Worm (Caenorhabditis elegans) whole organism, L1 larva: ENCODE results near the gene F15D4.5.

Source experiments
- C04F5.9 ChIP-seq: sonication (generic microtip); optimal IDR thresholded peaks from 2 replicates; lab custom pipeline; 2016; ENCODE audit warnings: missing genetic modification characterization, missing compliant biosample characterization
- C34B4.2 ChIP-seq: sonication (generic microtip); optimal IDR thresholded peaks from 2 replicates; lab custom pipeline; 2017; ENCODE audit warnings: mild to moderate bottlenecking, missing genetic modification characterization, missing compliant biosample characterization
- Y116A8C.19 ChIP-seq: sonication (generic microtip); optimal IDR thresholded peaks from 2 replicates; lab custom pipeline; 2016; ENCODE audit warnings: missing compliant biosample characterization, missing genetic modification characterization, borderline replicate concordance
- aha-1 ChIP-seq: fragments of 150-350 bp; optimal IDR thresholded peaks from 2 replicates; lab custom pipeline; 2014; ENCODE audit warnings: missing biosample characterization, missing genetic modification characterization
- ama-1 ChIP-seq: fragments of 150-350 bp; optimal IDR thresholded peaks from 2 replicates; lab custom pipeline; 2014
- blmp-1 ChIP-seq: fragments of 150-350 bp; optimal IDR thresholded peaks from 2 replicates; lab custom pipeline; 2014; ENCODE audit warnings: missing biosample characterization, missing genetic modification characterization
- ceh-63 ChIP-seq: fragments of 200-800 bp; sonication (Bioruptor generic); optimal IDR thresholded peaks from 2 replicates; lab custom pipeline; 2018; ENCODE audit warnings: mild to moderate bottlenecking, missing genetic modification characterization, missing compliant biosample characterization
- ceh-8 ChIP-seq: fragments of 200-800 bp; sonication (Bioruptor generic); optimal IDR thresholded peaks from 2 replicates; lab custom pipeline; 2018; ENCODE audit warnings: mild to moderate bottlenecking, missing genetic modification characterization, moderate library complexity, missing compliant biosample characterization
- ceh-90 ChIP-seq: sonication (generic microtip); optimal IDR thresholded peaks from 2 replicates; lab custom pipeline; 2016; ENCODE audit warnings: missing genetic modification characterization, missing compliant biosample characterization
- ces-1 ChIP-seq: fragments of 150-350 bp; optimal IDR thresholded peaks from 2 replicates; lab custom pipeline; 2014; ENCODE audit warnings: missing biosample characterization, missing genetic modification reagents, missing genetic modification characterization
- dpl-1 ChIP-seq, 3 experiments: fragments of 150-350 bp in 2 of 3; sonication (generic microtip) in 1 of 3; optimal IDR thresholded peaks; 2 replicates each; lab custom pipeline; 2014 to 2017; ENCODE audit warnings: missing biosample characterization in 3 of 3, missing genetic modification characterization in 3 of 3, missing genetic modification reagents in 3 of 3
- efl-1 ChIP-seq, 4 experiments: fragments of 150-350 bp; optimal IDR thresholded peaks in 3 of 4; peaks in 1 of 4; 1 replicate in 1 of 4; 2 replicates in 3 of 4; lab custom pipeline; 2014; ENCODE audit warnings: missing biosample characterization in 2 of 4, missing genetic modification characterization in 2 of 4, missing genetic modification reagents in 2 of 4
- egl-13 ChIP-seq: sonication (generic microtip); optimal IDR thresholded peaks from 2 replicates; lab custom pipeline; 2016; ENCODE audit warnings: missing genotype, missing genetic modification reagents, missing genetic modification characterization, missing compliant biosample characterization
- egl-27 ChIP-seq, 2 experiments: fragments of 150-350 bp in 1 of 2; sonication (generic microtip); optimal IDR thresholded peaks; 3 replicates each; lab custom pipeline; 2017 to 2018; ENCODE audit warnings: missing biosample characterization in 2 of 2, missing genetic modification characterization in 2 of 2, missing genetic modification reagents in 2 of 2
- ets-5 ChIP-seq: fragments of 200-800 bp; sonication (Bioruptor generic); IDR thresholded peaks from 2 replicates; pipeline ENCODE4 v1.3.6; 2022; ENCODE audit warnings: missing genetic modification characterization, missing compliant biosample characterization
- fkh-10 ChIP-seq: sonication (generic microtip); optimal IDR thresholded peaks from 2 replicates; lab custom pipeline; 2017; ENCODE audit warnings: missing biosample characterization, missing genetic modification reagents, missing genetic modification characterization
- fkh-8 ChIP-seq: sonication (generic microtip); optimal IDR thresholded peaks from 2 replicates; lab custom pipeline; 2016; ENCODE audit warnings: mild to moderate bottlenecking, missing genetic modification characterization, missing compliant biosample characterization
- hlh-4 ChIP-seq: sonication (generic microtip); optimal IDR thresholded peaks from 2 replicates; lab custom pipeline; 2016; ENCODE audit warnings: mild to moderate bottlenecking, missing genetic modification characterization, missing compliant biosample characterization
- irx-1 ChIP-seq: sonication (generic microtip); optimal IDR thresholded peaks from 2 replicates; lab custom pipeline; 2016; ENCODE audit warnings: missing genetic modification characterization, missing compliant biosample characterization
- jun-1 ChIP-seq: fragments of 150-350 bp; optimal IDR thresholded peaks from 2 replicates; lab custom pipeline; 2014; ENCODE audit warnings: missing biosample characterization, missing genetic modification reagents, missing genetic modification characterization
- lin-13 ChIP-seq: fragments of 150-350 bp; optimal IDR thresholded peaks from 2 replicates; lab custom pipeline; 2014; ENCODE audit warnings: missing biosample characterization, missing genetic modification reagents, missing genetic modification characterization
- lin-14 ChIP-seq: fragments of 200-800 bp; sonication (Bioruptor generic); optimal IDR thresholded peaks from 2 replicates; lab custom pipeline; 2018; ENCODE audit warnings: mild to moderate bottlenecking, missing genetic modification characterization, moderate library complexity, missing compliant biosample characterization
- lin-35 ChIP-seq, 2 experiments: fragments of 150-350 bp; optimal IDR thresholded peaks; 2 replicates each; lab custom pipeline; 2014; ENCODE audit warnings: missing biosample characterization in 2 of 2, missing genetic modification characterization in 2 of 2, missing genetic modification reagents in 2 of 2
- lin-39 ChIP-seq: fragments of 150-350 bp; optimal IDR thresholded peaks from 2 replicates; lab custom pipeline; 2014; ENCODE audit warnings: missing biosample characterization, missing genetic modification reagents, missing genetic modification characterization
- lsy-2 ChIP-seq, 2 experiments: fragments of 150-350 bp; optimal IDR thresholded peaks; 2 replicates each; lab custom pipeline; 2014; ENCODE audit warnings: missing biosample characterization in 2 of 2, missing genetic modification characterization in 2 of 2
- mab-9 ChIP-seq: fragments of 200-800 bp; sonication (Bioruptor generic); IDR thresholded peaks from 2 replicates; pipeline ENCODE4 v1.3.6; 2022; ENCODE audit warnings: missing genetic modification reagents, missing genetic modification characterization, missing compliant biosample characterization
- mef-2 ChIP-seq: fragments of 150-350 bp; optimal IDR thresholded peaks from 2 replicates; lab custom pipeline; 2014; ENCODE audit warnings: missing biosample characterization, missing genetic modification characterization
- nhr-11 ChIP-seq: fragments of 150-350 bp; optimal IDR thresholded peaks from 2 replicates; lab custom pipeline; 2014; ENCODE audit warnings: missing biosample characterization, missing genetic modification characterization
- nhr-12 ChIP-seq: sonication (generic microtip); optimal IDR thresholded peaks from 2 replicates; lab custom pipeline; 2017; ENCODE audit warnings: missing biosample characterization, missing genetic modification characterization
- nhr-19 ChIP-seq: fragments of 200-800 bp; sonication (Bioruptor generic); conservative IDR thresholded peaks from 2 replicates; pipeline ENCODE4 v1.3.6; 2022; ENCODE audit warnings: missing genetic modification characterization, missing compliant biosample characterization
- nhr-237 ChIP-seq: fragments of 150-350 bp; optimal IDR thresholded peaks from 2 replicates; lab custom pipeline; 2014; ENCODE audit warnings: missing biosample characterization, missing genetic modification characterization
- nhr-47 ChIP-seq: sonication (generic microtip); optimal IDR thresholded peaks from 2 replicates; lab custom pipeline; 2016; ENCODE audit warnings: mild to moderate bottlenecking, missing genetic modification characterization, moderate library complexity, missing compliant biosample characterization
- nhr-76 ChIP-seq: sonication (generic microtip); optimal IDR thresholded peaks from 2 replicates; lab custom pipeline; 2017; ENCODE audit warnings: missing biosample characterization, missing genetic modification characterization
- nhr-77 ChIP-seq: fragments of 150-350 bp; optimal IDR thresholded peaks from 2 replicates; lab custom pipeline; 2014; ENCODE audit warnings: missing biosample characterization, missing genetic modification characterization
- nhr-84 ChIP-seq: sonication (generic microtip); optimal IDR thresholded peaks from 2 replicates; lab custom pipeline; 2017; ENCODE audit warnings: missing biosample characterization, missing genetic modification characterization
- nhr-85 ChIP-seq: sonication (generic microtip); peaks from one replicate; lab custom pipeline; 2016; ENCODE audit warnings: missing genetic modification characterization, inconsistent platforms, missing compliant biosample characterization
- nhr-90 ChIP-seq: sonication (generic microtip); optimal IDR thresholded peaks from 2 replicates; lab custom pipeline; 2016; ENCODE audit warnings: mild to moderate bottlenecking, missing genetic modification characterization, missing compliant biosample characterization; ENCODE audit not compliant: poor library complexity
- pag-3 ChIP-seq: sonication (generic microtip); optimal IDR thresholded peaks from 2 replicates; lab custom pipeline; 2017; ENCODE audit warnings: missing genetic modification characterization, mild to moderate bottlenecking, missing compliant biosample characterization, antibody characterized with exemption, borderline replicate concordance; ENCODE audit not compliant: insufficient read depth
- pqm-1 ChIP-seq: sonication (generic microtip); optimal IDR thresholded peaks from 3 replicates; lab custom pipeline; 2017; ENCODE audit warnings: missing biosample characterization, missing genetic modification characterization
- snu-23 ChIP-seq: sonication (generic microtip); optimal IDR thresholded peaks from 2 replicates; lab custom pipeline; 2016; ENCODE audit warnings: missing genetic modification characterization, missing compliant biosample characterization
- swsn-7 ChIP-seq: sonication (generic microtip); optimal IDR thresholded peaks from 2 replicates; lab custom pipeline; 2016; ENCODE audit warnings: missing genetic modification characterization, missing compliant biosample characterization
- tbx-2 ChIP-seq: sonication (generic microtip); optimal IDR thresholded peaks from 2 replicates; lab custom pipeline; 2016; ENCODE audit warnings: missing genetic modification characterization, missing compliant biosample characterization
- tlp-1 ChIP-seq: fragments of 150-350 bp; optimal IDR thresholded peaks from 2 replicates; lab custom pipeline; 2014; ENCODE audit warnings: missing biosample characterization, missing genetic modification characterization
- unc-130 ChIP-seq: fragments of 150-350 bp; optimal IDR thresholded peaks from 2 replicates; lab custom pipeline; 2017; ENCODE audit warnings: missing biosample characterization, missing genetic modification characterization, inconsistent platforms
- unc-98 ChIP-seq: fragments of 200-800 bp; sonication (Bioruptor generic); IDR thresholded peaks from 2 replicates; pipeline ENCODE4 v1.3.6; 2022; ENCODE audit warnings: missing genetic modification characterization, missing compliant biosample characterization
- vab-15 ChIP-seq: sonication (generic microtip); optimal IDR thresholded peaks from 2 replicates; lab custom pipeline; 2017; ENCODE audit warnings: missing genotype, mild to moderate bottlenecking, missing genetic modification characterization, missing compliant biosample characterization
- ztf-11 ChIP-seq, 2 experiments: sonication (generic microtip); optimal IDR thresholded peaks; 2 replicates each; lab custom pipeline; 2016 to 2017; ENCODE audit warnings: missing genetic modification characterization in 2 of 2, missing biosample characterization in 1 of 2, missing compliant biosample characterization in 1 of 2

Gene F15D4.5

DNA sequence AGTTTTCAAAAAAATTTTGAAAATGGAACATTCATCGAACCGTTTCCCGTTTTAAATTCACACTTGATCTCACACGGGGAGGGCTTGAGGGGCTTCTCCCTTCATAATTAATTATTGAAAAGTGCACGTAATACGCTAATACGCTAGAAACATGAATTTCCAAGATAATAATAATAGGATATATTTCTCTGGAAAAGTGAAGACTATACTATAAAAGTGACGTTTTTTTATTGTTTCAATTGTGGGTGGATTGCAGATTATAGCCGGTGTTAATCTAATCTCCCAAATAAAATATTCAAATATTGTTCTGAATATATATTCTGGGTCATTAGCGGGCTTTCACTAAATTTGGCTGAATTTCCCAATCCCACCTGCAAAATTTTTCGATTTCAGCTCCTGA is 11.5 kb upstream of the F15D4.5 start (continued):
- TF ChIP-seq ztf-11 (tag; optimal IDR thresholded peaks at IDR 0.05; lab: Kevin White, UChicago), result no peak
- no peak for TF ChIP-seq nhr-12 (tag; lab: Kevin White, UChicago)
- TF ChIP-seq nhr-90, result no peak
- TF ChIP-seq lin-39 (tag; lab: Kevin White, UChicago), result no peak
- no peak for TF ChIP-seq ces-1 (GFP tag; lab: Kevin White, UChicago)
- no peak for TF ChIP-seq ceh-90 (tag; lab: Kevin White, UChicago)
- no peak for TF ChIP-seq fkh-10
- TF ChIP-seq lin-35 (GFP tag; optimal IDR thresholded peaks at IDR 0.05; lab: Kevin White, UChicago), result no peak
- TF ChIP-seq nhr-47, result peak; percentile 44
- TF ChIP-seq nhr-237 (tag; lab: Kevin White, UChicago), result no peak

DNA sequence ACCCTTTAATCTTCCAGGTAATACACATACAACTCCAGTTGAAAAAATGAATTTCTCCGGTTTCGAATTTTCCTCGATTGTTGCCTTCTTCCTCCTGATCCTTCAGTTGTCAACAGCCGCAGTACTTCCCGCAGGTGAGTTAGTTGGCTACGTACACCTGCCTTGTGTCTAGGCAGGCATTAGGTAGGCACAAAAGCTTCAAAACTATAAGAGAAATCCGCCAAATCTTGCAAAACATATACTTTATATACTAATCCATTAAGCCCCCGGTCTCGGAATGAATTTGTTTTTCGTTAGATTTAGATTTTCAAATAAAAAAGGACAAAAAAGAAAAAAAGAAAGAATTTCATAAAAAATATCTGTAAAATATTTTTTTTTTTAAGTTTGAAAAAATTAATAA is 9.9 kb upstream of the F15D4.5 start, which contains the start of gene flp-16:
TSS of gene flp-16 (plus strand) at position 18 of the 400 bp plus-strand sequence.
- TF ChIP-seq nhr-47 (no peak), mef-2 (tag; lab: Kevin White, UChicago) (no peak), jun-1 (tag; lab: Kevin White, UChicago) (no peak), vab-15 (no peak), unc-130 (tag; lab: Kevin White, UChicago) (no peak), lin-39 (tag; lab: Kevin White, UChicago) (no peak), lin-35 (GFP tag; optimal IDR thresholded peaks at IDR 0.05; lab: Kevin White, UChicago) (no peak), irx-1 (tag; lab: Kevin White, UChicago) (no peak), snu-23 (GFP tag; lab: Kevin White, UChicago) (no peak), pqm-1 (tag; lab: Kevin White, UChicago) (no peak), unc-98 (no peak), C34B4.2 (tag; lab: Kevin White, UChicago) (no peak), lin-14 (no peak), C04F5.9 (tag; lab: Kevin White, UChicago) (no peak), mab-9 (GFP tag; lab: Robert Waterston, UW) (no peak), ceh-8 (GFP tag; lab: Kevin White, UChicago) (no peak)

DNA sequence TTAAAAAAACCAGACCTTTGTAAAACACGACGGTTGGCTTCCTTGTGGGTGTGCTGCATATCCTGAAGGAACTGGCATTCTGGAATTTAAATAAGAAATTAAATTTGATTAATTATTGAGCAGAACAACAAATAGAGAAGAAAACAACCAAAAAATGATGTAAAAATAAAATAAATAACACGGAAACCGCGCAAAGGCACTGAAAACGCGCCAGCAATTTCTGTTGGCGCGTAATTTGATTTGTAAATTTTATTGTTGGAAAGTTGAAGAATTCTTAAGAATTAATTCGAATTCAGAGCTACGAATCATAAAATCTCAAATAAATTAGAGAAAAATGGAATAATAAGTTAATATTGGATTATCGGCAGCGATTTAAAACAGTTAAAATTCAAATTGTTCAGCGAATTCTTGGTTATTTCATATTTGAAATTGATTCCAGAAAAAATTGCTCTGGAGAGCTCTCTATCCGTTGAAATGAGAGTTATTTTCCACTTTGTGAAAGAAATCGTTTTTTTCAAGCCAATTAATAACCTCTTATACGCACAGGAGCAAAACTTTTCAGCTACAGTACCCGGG is 7.3 kb upstream of the F15D4.5 start, which contains the start of gene romo-1:
TSS of gene romo-1 (minus strand) at position 79 of the 576 bp plus-strand sequence.
- TF ChIP-seq aha-1 (tag; lab: Kevin White, UChicago), result no peak
- peak; percentile 93 to 96 for TF ChIP-seq lin-35 (GFP tag; optimal IDR thresholded peaks at IDR 0.05; lab: Kevin White, UChicago)
- peak; percentile 85 for TF ChIP-seq lin-14
- TF ChIP-seq unc-130 (tag; lab: Kevin White, UChicago), result peak; percentile 87
- TF ChIP-seq nhr-77 (tag; lab: Kevin White, UChicago), result peak; percentile 3
- TF ChIP-seq swsn-7 (tag; lab: Kevin White, UChicago), result peak; percentile 86
- TF ChIP-seq egl-13, result peak; percentile 40
- TF ChIP-seq dpl-1 (GFP tag; optimal IDR thresholded peaks at IDR 0.05; lab: Kevin White, UChicago), result peak; percentile 91 to 96 (median 96)
- no peak for TF ChIP-seq nhr-11 (tag; lab: Kevin White, UChicago)
- peak; percentile 77 for TF ChIP-seq blmp-1
- TF ChIP-seq ama-1 (lab: Kevin White, UChicago), result no peak
- TF ChIP-seq nhr-76, result no peak
- peak; percentile 86 for TF ChIP-seq tbx-2 (tag; lab: Kevin White, UChicago)
- peak; percentile 87 for TF ChIP-seq nhr-47
- TF ChIP-seq pag-3 (tag; lab: Kevin White, UChicago), result no peak
- TF ChIP-seq pqm-1 (tag; lab: Kevin White, UChicago), result no peak
- TF ChIP-seq tlp-1 (tag; lab: Kevin White, UChicago), result no peak
- peak; percentile 58 for TF ChIP-seq lin-13 (GFP tag; lab: Kevin White, UChicago)
- no peak for TF ChIP-seq hlh-4 (tag; lab: Kevin White, UChicago)
- peak; percentile 76 for TF ChIP-seq nhr-19 (GFP tag; lab: Robert Waterston, UW)
- TF ChIP-seq ets-5 (GFP tag; lab: Robert Waterston, UW), result no peak
- no peak for TF ChIP-seq ces-1 (GFP tag; lab: Kevin White, UChicago)
- TF ChIP-seq nhr-85 (tag; lab: Kevin White, UChicago), result peak; percentile 85
- TF ChIP-seq lsy-2 (tag; optimal IDR thresholded peaks at IDR 0.05; lab: Kevin White, UChicago), result peak; percentile 87 to 89
- peak; percentile 34 for TF ChIP-seq jun-1 (tag; lab: Kevin White, UChicago)
- TF ChIP-seq egl-27 (tag; optimal IDR thresholded peaks at IDR 0.05; lab: Kevin White, UChicago), result no peak
- TF ChIP-seq unc-98, result no peak
- peak; percentile 85 for TF ChIP-seq nhr-90
- peak; percentile 65 to 95 for TF ChIP-seq efl-1 (optimal IDR thresholded peaks at IDR 0.05; lab: Kevin White, UChicago)
- TF ChIP-seq efl-1 (GFP tag; optimal IDR thresholded peaks at IDR 0.05 in 1 of 2; lab: Kevin White, UChicago), result peak; percentile 94 to 99
- no peak for TF ChIP-seq ceh-63 (GFP tag; lab: Kevin White, UChicago)
- no peak for TF ChIP-seq nhr-84 (tag; lab: Kevin White, UChicago)
- no peak for TF ChIP-seq nhr-12 (tag; lab: Kevin White, UChicago)
- no peak for TF ChIP-seq Y116A8C.19 (tag; lab: Kevin White, UChicago)
- peak; percentile 64 for TF ChIP-seq fkh-8
